Fruit fly (Drosophila melanogaster) whole organism, wandering third instar larva: Measurements from ENCODE around the gene SA2.

Experiments used
- GATAd ChIP-seq: sonication (Bioruptor generic); optimal IDR thresholded peaks from 2 replicates; lab custom pipeline; 2016; ENCODE audit warnings: missing biosample characterization, missing genetic modification characterization
- HLH106 ChIP-seq: fragments of 200-800 bp; optimal IDR thresholded peaks from 3 replicates; lab custom pipeline; 2019; ENCODE audit warnings: missing biosample characterization, mild to moderate bottlenecking, missing genetic modification characterization, moderate library complexity
- Jra ChIP-seq: sonication (Bioruptor generic); optimal IDR thresholded peaks from 2 replicates; lab custom pipeline; 2016; ENCODE audit warnings: missing biosample characterization, missing genetic modification characterization
- Rel ChIP-seq, 2 experiments: fragments of 200-800 bp; sonication (Bioruptor generic) in 1 of 2; optimal IDR thresholded peaks; 2 replicates in 1 of 2; 3 replicates in 1 of 2; lab custom pipeline; 2016 to 2019; ENCODE audit warnings: mild to moderate bottlenecking in 2 of 2, missing biosample characterization in 2 of 2, missing genetic modification characterization in 2 of 2, moderate library complexity in 1 of 2
- Vsx2 ChIP-seq: fragments of 200-300, 225-300 bp; sonication (Bioruptor generic); optimal IDR thresholded peaks from 2 replicates; lab custom pipeline; 2018; ENCODE audit warnings: missing biosample characterization, missing genetic modification characterization; ENCODE audit not compliant: partially characterized antibody
- br ChIP-seq: fragments of 200-800 bp; sonication (Bioruptor generic); optimal IDR thresholded peaks from 2 replicates; lab custom pipeline; 2016; ENCODE audit warnings: missing biosample characterization, missing genetic modification characterization
- dsf ChIP-seq: sonication (Bioruptor generic); optimal IDR thresholded peaks from 2 replicates; lab custom pipeline; 2016; ENCODE audit warnings: missing biosample characterization, missing genetic modification characterization, borderline replicate concordance
- psq ChIP-seq: fragments of 200-800 bp; sonication (Bioruptor generic); optimal IDR thresholded peaks from 3 replicates; lab custom pipeline; 2017; ENCODE audit warnings: missing biosample characterization, mild to moderate bottlenecking, missing genetic modification characterization, moderate library complexity
- sv ChIP-seq: fragments of 200-800 bp; sonication (Bioruptor generic); optimal IDR thresholded peaks from 3 replicates; lab custom pipeline; 2016; ENCODE audit warnings: missing biosample characterization, missing genetic modification characterization
- woc ChIP-seq: sonication (Bioruptor generic); optimal IDR thresholded peaks from 2 replicates; lab custom pipeline; 2016; ENCODE audit warnings: missing biosample characterization, mild to moderate bottlenecking, missing genetic modification characterization

dm6 chr3L:1475157-1475556 is 37.5 kb upstream of the SA2 start, which contains the start of gene Ptp61F:
- TF ChIP-seq HLH106 (no peak), psq (GFP tag; lab: Kevin White, UChicago) (no peak), br (GFP tag; lab: Kevin White, UChicago) (no peak), sv (no peak), woc (GFP tag; lab: Kevin White, UChicago) (no peak), Jra (GFP tag; lab: Kevin White, UChicago) (no peak), Vsx2 (GFP tag; lab: Kevin White, UChicago) (no peak), Rel (GFP tag; optimal IDR thresholded peaks at IDR 0.05; lab: Kevin White, UChicago) (no peak), Rel (tag; optimal IDR thresholded peaks at IDR 0.05; lab: Kevin White, UChicago) (no peak), GATAd (GFP tag; lab: Kevin White, UChicago) (no peak), dsf (GFP tag; lab: Kevin White, UChicago) (no peak)
